Fruit fly (Drosophila melanogaster) whole organism, embryonic: Measurements from ENCODE around the gene Pfdn2.

Source experiments
- Antp ChIP-seq: fragments of 200-800 bp; sonication (Bioruptor generic); optimal IDR thresholded peaks from 3 replicates; lab custom pipeline; 2016; ENCODE audit warnings: missing biosample characterization, missing genetic modification characterization
- BEAF-32 ChIP-seq: fragments of 200-800 bp; sonication (Bioruptor generic); optimal IDR thresholded peaks from 3 replicates; lab custom pipeline; 2017; ENCODE audit warnings: missing biosample characterization, missing genetic modification characterization, mild to moderate bottlenecking, moderate library complexity, missing genetic modification reagents
- CG11456 ChIP-seq: fragments of 200-800 bp; sonication (Bioruptor generic); IDR thresholded peaks from 3 replicates; pipeline ENCODE4 v1.3.6; 2022; ENCODE audit warnings: missing biosample characterization, missing genetic modification characterization
- CG11696 ChIP-seq: fragments of 200-800 bp; sonication (Bioruptor generic); IDR thresholded peaks from 2 replicates; pipeline ENCODE4 v1.3.6; 2022; ENCODE audit warnings: missing biosample characterization, missing genetic modification characterization
- CG12219 ChIP-seq: fragments of 200-800 bp; sonication (Bioruptor generic); optimal IDR thresholded peaks from 3 replicates; lab custom pipeline; 2018; ENCODE audit warnings: missing biosample characterization, mild to moderate bottlenecking, missing genetic modification characterization
- CG13775 ChIP-seq: fragments of 200-800 bp; sonication (Bioruptor generic); optimal IDR thresholded peaks from 3 replicates; lab custom pipeline; 2017; ENCODE audit warnings: missing biosample characterization, mild to moderate bottlenecking, missing genetic modification characterization
- CG1529 ChIP-seq: fragments of 200-800 bp; sonication (Bioruptor generic); optimal IDR thresholded peaks from 3 replicates; lab custom pipeline; 2018; ENCODE audit warnings: missing biosample characterization, missing genetic modification characterization
- CG17912 ChIP-seq: fragments of 200-800 bp; sonication (Bioruptor generic); optimal IDR thresholded peaks from 2 replicates; lab custom pipeline; 2018; ENCODE audit warnings: missing biosample characterization, mild to moderate bottlenecking, missing genetic modification characterization
- CG2199 ChIP-seq: fragments of 200-800 bp; sonication (Bioruptor generic); IDR thresholded peaks from 3 replicates; pipeline ENCODE4 v1.3.6; 2022; ENCODE audit warnings: missing biosample characterization, missing genetic modification characterization
- CG3065 ChIP-seq: fragments of 200-800 bp; sonication (Bioruptor generic); optimal IDR thresholded peaks from 2 replicates; lab custom pipeline; 2016; ENCODE audit warnings: missing biosample characterization, missing genetic modification characterization
- CG31441 ChIP-seq: fragments of 200-800 bp; sonication (Bioruptor generic); IDR thresholded peaks from 2 replicates; pipeline ENCODE4 v1.3.6; 2022; ENCODE audit warnings: missing biosample characterization, missing genetic modification characterization
- CG32767 ChIP-seq: fragments of 200-800 bp; sonication (Bioruptor generic); IDR thresholded peaks from 2 replicates; pipeline ENCODE4 v1.3.6; 2022; ENCODE audit warnings: missing biosample characterization, missing genetic modification characterization
- CG43689 ChIP-seq: fragments of 200-800 bp; sonication (Bioruptor generic); IDR thresholded peaks from 2 replicates; pipeline ENCODE4 v1.3.6; 2022; ENCODE audit warnings: missing biosample characterization, missing genetic modification characterization
- CG8478 ChIP-seq: fragments of >200 bp; optimal IDR thresholded peaks from 2 replicates; lab custom pipeline; 2018
- CG8944 ChIP-seq: fragments of 200-800 bp; sonication (Bioruptor generic); optimal IDR thresholded peaks from 3 replicates; lab custom pipeline; 2016; ENCODE audit warnings: missing biosample characterization, missing genetic modification characterization
- CG9609 ChIP-seq: fragments of 200-800 bp; sonication (Bioruptor generic); optimal IDR thresholded peaks from 3 replicates; lab custom pipeline; 2016; ENCODE audit warnings: missing biosample characterization, missing genetic modification characterization
- CG9932 ChIP-seq: fragments of 200-800 bp; sonication (Bioruptor generic); IDR thresholded peaks from 2 replicates; pipeline ENCODE4 v1.3.6; 2022; ENCODE audit warnings: missing biosample characterization, missing genetic modification characterization
- D ChIP-seq, 2 experiments: fragments of 200-800 bp in 1 of 2; fragments of >200 bp in 1 of 2; sonication (Bioruptor generic) in 1 of 2; optimal IDR thresholded peaks; 2 replicates in 1 of 2; 3 replicates in 1 of 2; lab custom pipeline; 2017; ENCODE audit warnings: mild to moderate bottlenecking in 1 of 2, missing biosample characterization in 1 of 2, missing genetic modification characterization in 1 of 2, missing genetic modification reagents in 1 of 2
- Ets97D ChIP-seq: fragments of 200-800 bp; sonication (Bioruptor generic); optimal IDR thresholded peaks from 3 replicates; lab custom pipeline; 2016; ENCODE audit warnings: missing biosample characterization, missing genetic modification characterization
- Fer1 ChIP-seq: fragments of 200-800 bp; sonication (Bioruptor generic); optimal IDR thresholded peaks from 2 replicates; lab custom pipeline; 2017; ENCODE audit warnings: missing biosample characterization, mild to moderate bottlenecking, missing genetic modification characterization
- HHEX ChIP-seq: fragments of 200-800 bp; sonication (Bioruptor generic); optimal IDR thresholded peaks from 3 replicates; lab custom pipeline; 2017; ENCODE audit warnings: missing biosample characterization, mild to moderate bottlenecking, missing genetic modification characterization, missing genetic modification reagents
- Lpt ChIP-seq: fragments of >200 bp; optimal IDR thresholded peaks from 2 replicates; lab custom pipeline; 2018; ENCODE audit warnings: missing biosample characterization, missing genetic modification characterization
- NC2α ChIP-seq: fragments of 200-800 bp; sonication (Bioruptor generic); optimal IDR thresholded peaks from 2 replicates; lab custom pipeline; 2016; ENCODE audit warnings: missing biosample characterization, missing genetic modification characterization
- NFAT ChIP-seq: fragments of 200-800 bp; sonication (Bioruptor generic); IDR thresholded peaks from 2 replicates; pipeline ENCODE4 v1.3.6; 2022; ENCODE audit warnings: missing biosample characterization, missing genetic modification characterization
- Opbp ChIP-seq: fragments of 200-800 bp; sonication (Bioruptor generic); IDR thresholded peaks from 3 replicates; pipeline ENCODE4 v1.3.6; 2022; ENCODE audit warnings: missing biosample characterization, missing genetic modification characterization; ENCODE audit not compliant: partially characterized antibody
- Ptx1 ChIP-seq: fragments of 200-800 bp; sonication (Bioruptor generic); IDR thresholded peaks from 2 replicates; pipeline ENCODE4 v1.3.6; 2022; ENCODE audit warnings: missing biosample characterization, missing genetic modification characterization
- Rfx ChIP-seq: fragments of 200-800 bp; sonication (Bioruptor generic); IDR thresholded peaks from 2 replicates; pipeline ENCODE4 v1.3.6; 2022; ENCODE audit warnings: missing biosample characterization, missing genetic modification characterization
- Sox100B ChIP-seq: fragments of 200-800 bp; sonication (Bioruptor generic); optimal IDR thresholded peaks from 3 replicates; lab custom pipeline; 2018; ENCODE audit warnings: missing biosample characterization, mild to moderate bottlenecking, missing genetic modification characterization
- Ssrp ChIP-seq: fragments of 200-800 bp; sonication (Bioruptor generic); optimal IDR thresholded peaks from 2 replicates; lab custom pipeline; 2018; ENCODE audit warnings: missing biosample characterization, mild to moderate bottlenecking, missing genetic modification characterization, moderate library complexity
- Taf1 ChIP-seq: fragments of 200-800 bp; sonication (Bioruptor generic); IDR thresholded peaks from 2 replicates; pipeline ENCODE4 v1.3.6; 2022; ENCODE audit warnings: missing biosample characterization, missing genetic modification characterization
- Usf ChIP-seq: fragments of 200-800 bp; sonication (Bioruptor generic); optimal IDR thresholded peaks from 2 replicates; lab custom pipeline; 2017; ENCODE audit warnings: missing genotype, missing biosample characterization, missing genetic modification characterization
- eve ChIP-seq, 2 experiments: fragments of >200 bp; optimal IDR thresholded peaks; 2 replicates each; lab custom pipeline; 2017; ENCODE audit warnings: missing biosample characterization in 2 of 2, missing genetic modification characterization in 2 of 2
- ewg ChIP-seq: fragments of 200-800 bp; sonication (Bioruptor generic); optimal IDR thresholded peaks from 3 replicates; lab custom pipeline; 2017; ENCODE audit warnings: mild to moderate bottlenecking, missing biosample characterization, missing genetic modification reagents, missing genetic modification characterization
- fd64A ChIP-seq: fragments of 200-800 bp; sonication (Bioruptor generic); optimal IDR thresholded peaks from 3 replicates; lab custom pipeline; 2018; ENCODE audit warnings: missing biosample characterization, mild to moderate bottlenecking, missing genetic modification characterization
- fru ChIP-seq: fragments of >200 bp; optimal IDR thresholded peaks from 2 replicates; lab custom pipeline; 2017
- ham ChIP-seq: fragments of 200-800 bp; sonication (Bioruptor generic); IDR thresholded peaks from 2 replicates; pipeline ENCODE4 v1.3.6; 2022; ENCODE audit warnings: missing biosample characterization, missing genetic modification characterization
- hb ChIP-seq: fragments of 200-800 bp; sonication (Bioruptor generic); IDR thresholded peaks from 3 replicates; pipeline ENCODE4 v1.3.6; 2022; ENCODE audit warnings: missing biosample characterization, missing genetic modification characterization; ENCODE audit not compliant: partially characterized antibody
- hth ChIP-seq: fragments of >200 bp; optimal IDR thresholded peaks from 2 replicates; lab custom pipeline; 2017; ENCODE audit warnings: inconsistent platforms
- kay ChIP-seq: fragments of 200-800 bp; sonication (Bioruptor generic); optimal IDR thresholded peaks from 2 replicates; lab custom pipeline; 2016; ENCODE audit warnings: missing biosample characterization, missing genetic modification characterization
- luna ChIP-seq: fragments of 200-800 bp; sonication (Bioruptor generic); optimal IDR thresholded peaks from 2 replicates; lab custom pipeline; 2016; ENCODE audit warnings: missing biosample characterization, missing genetic modification characterization
- maf-S ChIP-seq: fragments of 200-800 bp; sonication (Bioruptor generic); optimal IDR thresholded peaks from 2 replicates; lab custom pipeline; 2016; ENCODE audit warnings: missing biosample characterization, missing genetic modification characterization
- nau ChIP-seq: fragments of 200-800 bp; sonication (Bioruptor generic); optimal IDR thresholded peaks from 3 replicates; lab custom pipeline; 2017; ENCODE audit warnings: missing biosample characterization, mild to moderate bottlenecking, missing genetic modification characterization, missing genetic modification reagents
- odd ChIP-seq: fragments of 200-800 bp; sonication (Bioruptor generic); optimal IDR thresholded peaks from 2 replicates; lab custom pipeline; 2017; ENCODE audit warnings: missing biosample characterization, mild to moderate bottlenecking, missing genetic modification characterization
- phol ChIP-seq: fragments of 200-800 bp; sonication (Bioruptor generic); optimal IDR thresholded peaks from 3 replicates; lab custom pipeline; 2018; ENCODE audit warnings: missing biosample characterization, mild to moderate bottlenecking, missing genetic modification characterization, moderate library complexity
- pnt ChIP-seq: fragments of 200-800 bp; sonication (Bioruptor generic); optimal IDR thresholded peaks from 3 replicates; lab custom pipeline; 2016; ENCODE audit warnings: missing biosample characterization, missing genetic modification characterization
- row ChIP-seq: fragments of 200-800 bp; sonication (Bioruptor generic); IDR thresholded peaks from 3 replicates; pipeline ENCODE4 v1.3.6; 2022; ENCODE audit warnings: missing biosample characterization, missing genetic modification characterization
- sens ChIP-seq: fragments of 200-800 bp; sonication (Bioruptor generic); peaks from one replicate; lab custom pipeline; 2016; ENCODE audit warnings: missing biosample characterization, missing genetic modification characterization
- slbo ChIP-seq: fragments of 200-800 bp; sonication (Bioruptor generic); IDR thresholded peaks from 2 replicates; pipeline ENCODE4 v1.3.6; 2022; ENCODE audit warnings: missing biosample characterization, missing genetic modification characterization
- sqz ChIP-seq: fragments of 200-800 bp; sonication (Bioruptor generic); optimal IDR thresholded peaks from 3 replicates; lab custom pipeline; 2018; ENCODE audit warnings: missing biosample characterization, mild to moderate bottlenecking, missing genetic modification characterization
- tap ChIP-seq: fragments of 200-800 bp; optimal IDR thresholded peaks from 3 replicates; lab custom pipeline; 2019; ENCODE audit warnings: missing biosample characterization, mild to moderate bottlenecking, missing genetic modification characterization, moderate library complexity
- tup ChIP-seq: fragments of 200-800 bp; sonication (Bioruptor generic); optimal IDR thresholded peaks from 2 replicates; lab custom pipeline; 2016; ENCODE audit warnings: missing biosample characterization, mild to moderate bottlenecking, missing genetic modification characterization, moderate library complexity
- vnd ChIP-seq: fragments of 200-800 bp; sonication (Bioruptor generic); IDR thresholded peaks from 3 replicates; pipeline ENCODE4 v1.3.6; 2022; ENCODE audit warnings: missing biosample characterization, missing genetic modification characterization; ENCODE audit not compliant: partially characterized antibody
- wdn ChIP-seq: fragments of 200-800 bp; sonication (Bioruptor generic); IDR thresholded peaks from 2 replicates; pipeline ENCODE4 v1.3.6; 2022; ENCODE audit warnings: missing biosample characterization, missing genetic modification characterization

Pfdn2 gene

dm6 chr3L:11120419-11120958 lies 46.3 kb upstream of the Pfdn2 start, which contains the start of the genes FoxK and mRpL2 (continued):
- no peak for TF ChIP-seq tup
- TF ChIP-seq sens (GFP tag; lab: Kevin White, UChicago): peak; percentile 78
- TF ChIP-seq CG12219 (GFP tag; lab: Kevin White, UChicago): no peak
- peak; percentile 26 for TF ChIP-seq CG17912
- TF ChIP-seq slbo: no peak
- TF ChIP-seq vnd (GFP tag; lab: Robert Waterston, UW): no peak
- TF ChIP-seq Lpt (GFP tag; lab: Kevin White, UChicago): no peak
- peak; percentile 89 for TF ChIP-seq ewg (GFP tag; lab: Kevin White, UChicago)
- TF ChIP-seq CG9932 (GFP tag; lab: Robert Waterston, UW): no peak
- TF ChIP-seq odd (GFP tag; lab: Kevin White, UChicago): no peak
- no peak for TF ChIP-seq HHEX (GFP tag; lab: Kevin White, UChicago)
- TF ChIP-seq CG11696 (GFP tag; lab: Robert Waterston, UW): no peak
- no peak for TF ChIP-seq eve (GFP tag; optimal IDR thresholded peaks at IDR 0.05; lab: Kevin White, UChicago)
- TF ChIP-seq ham (GFP tag; lab: Robert Waterston, UW): no peak
- TF ChIP-seq tap (tag; lab: Kevin White, UChicago): no peak
- no peak for TF ChIP-seq wdn (GFP tag; lab: Robert Waterston, UW)
- no peak for TF ChIP-seq kay
- TF ChIP-seq NC2α (GFP tag; lab: Kevin White, UChicago): no peak
- peak; percentile 45 for TF ChIP-seq phol (tag; lab: Kevin White, UChicago)
- TF ChIP-seq NFAT: no peak
- peak; percentile 83 for TF ChIP-seq sqz (GFP tag; lab: Kevin White, UChicago)
- TF ChIP-seq pnt (GFP tag; lab: Kevin White, UChicago): no peak
- no peak for TF ChIP-seq hb
- peak; percentile 47 for TF ChIP-seq BEAF-32 (GFP tag; lab: Kevin White, UChicago)
- peak; percentile 79 for TF ChIP-seq CG3065 (GFP tag; lab: Kevin White, UChicago)
- TF ChIP-seq fru (lab: Kevin White, UChicago): no peak
- no peak for TF ChIP-seq CG13775 (GFP tag; lab: Kevin White, UChicago)
- no peak for TF ChIP-seq maf-S (GFP tag; lab: Kevin White, UChicago)
- TF ChIP-seq CG1529: no peak
- TF ChIP-seq CG11456 (GFP tag; lab: Robert Waterston, UW): no peak
- no peak for TF ChIP-seq CG8478 (lab: Kevin White, UChicago)
- TF ChIP-seq nau: no peak
- no peak for TF ChIP-seq Fer1 (GFP tag; lab: Kevin White, UChicago)
- TF ChIP-seq CG9609 (GFP tag; lab: Kevin White, UChicago): no peak
- TF ChIP-seq Taf1 (GFP tag; lab: Robert Waterston, UW): no peak
- TF ChIP-seq CG2199 (GFP tag; lab: Robert Waterston, UW): no peak
- TF ChIP-seq Usf: no peak
- TF ChIP-seq CG32767: peak; percentile 82
- TF ChIP-seq Ptx1: no peak
- no peak for TF ChIP-seq Antp (GFP tag; lab: Kevin White, UChicago)
- TF ChIP-seq Sox100B (GFP tag; lab: Kevin White, UChicago): no peak
- no peak for TF ChIP-seq hth (lab: Kevin White, UChicago)
- no peak for TF ChIP-seq D (optimal IDR thresholded peaks at IDR 0.05; lab: Kevin White, UChicago)
- TF ChIP-seq D (GFP tag; optimal IDR thresholded peaks at IDR 0.05; lab: Kevin White, UChicago): no peak
- TF ChIP-seq Opbp (GFP tag; lab: Robert Waterston, UW): peak; percentile 55; the same call in 2 of the 3 replicates
- TF ChIP-seq Ets97D (GFP tag; lab: Kevin White, UChicago): peak; percentile 55
- peak; percentile 20; the same call in 1 of the 3 replicates for TF ChIP-seq row
- no peak for TF ChIP-seq Rfx (GFP tag; lab: Robert Waterston, UW)
- TF ChIP-seq CG8944 (GFP tag; lab: Kevin White, UChicago): no peak
- TF ChIP-seq CG31441 (GFP tag; lab: Robert Waterston, UW): no peak
- no peak for TF ChIP-seq Ssrp (tag; lab: Kevin White, UChicago)
- no peak for TF ChIP-seq CG43689 (GFP tag; lab: Robert Waterston, UW)
- no peak for TF ChIP-seq luna (GFP tag; lab: Kevin White, UChicago)
- no peak for TF ChIP-seq fd64A
